Fruit fly (Drosophila melanogaster): ENCODE measurements around the gene Mst84B.

Gene Mst84B

DNA sequence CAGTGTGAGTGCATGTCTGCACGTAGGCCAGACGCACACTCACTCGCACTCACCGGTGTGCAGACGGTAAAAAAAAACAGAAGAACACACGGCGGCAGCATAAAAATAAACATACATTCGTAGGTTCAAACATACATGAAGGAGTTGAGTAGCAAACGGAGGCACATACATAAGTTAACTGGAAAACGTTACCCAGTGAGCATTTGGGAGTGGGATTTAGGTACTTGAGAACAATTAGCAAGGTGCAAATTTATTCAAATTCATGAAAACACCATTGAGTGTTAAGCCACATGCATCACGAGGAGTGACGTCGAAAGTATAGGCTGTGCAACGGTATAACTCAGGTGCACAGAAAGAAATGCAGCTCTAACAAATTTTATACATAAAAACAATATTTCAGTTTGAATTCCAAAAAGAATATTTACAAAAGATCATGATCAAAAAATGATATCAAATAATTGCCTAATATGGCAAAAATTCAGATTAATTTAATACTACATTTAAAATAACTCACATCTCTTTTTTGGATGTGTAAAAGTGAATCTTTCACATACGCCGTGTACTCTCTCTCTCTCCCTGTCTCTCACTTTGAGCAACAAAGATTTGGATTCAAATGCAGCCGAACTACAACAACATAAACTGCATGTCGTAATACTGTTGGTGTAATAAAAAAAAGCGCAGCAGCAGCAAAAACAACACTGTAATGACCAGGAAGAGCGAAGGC lies 46.8 kb downstream of the Mst84B start (continued):
- TF ChIP-seq CG6272 (GFP tag; IDR thresholded peaks at IDR 0.05) (peak; percentile 86), klu (GFP tag; IDR thresholded peaks at IDR 0.05) (no peak), salm (tag; optimal IDR thresholded peaks at IDR 0.05) (peak; percentile 90), CG7839 (tag; optimal IDR thresholded peaks at IDR 0.05) (peak; percentile 96), CG1602 (GFP tag; optimal IDR thresholded peaks at IDR 0.05) (peak; percentile 96), scrt (GFP tag; optimal IDR thresholded peaks at IDR 0.05) (peak; percentile 78), Optix (GFP tag; IDR thresholded peaks at IDR 0.05) (no peak), CG4360 (GFP tag; IDR thresholded peaks at IDR 0.05) (no peak), Mrtf (GFP tag; IDR thresholded peaks at IDR 0.05) (no peak), CrebB (tag; optimal IDR thresholded peaks at IDR 0.05) (peak; percentile 90), ttk (GFP tag; IDR thresholded peaks at IDR 0.05) (no peak), Doc3 (GFP tag; IDR thresholded peaks at IDR 0.05; ENCODE audit: partially characterized antibody) (no peak), pan (optimal IDR thresholded peaks at IDR 0.05) (no peak), pan (GFP tag; optimal IDR thresholded peaks at IDR 0.05 in 1 of 2, IDR thresholded peaks at IDR 0.05 in 1 of 2) (no peak), seq (GFP tag; IDR thresholded peaks at IDR 0.05) (no peak), CG8765 (GFP tag; IDR thresholded peaks at IDR 0.05) (no peak), Abd-B (GFP tag; optimal IDR thresholded peaks at IDR 0.05) (peak; percentile 92), Neu2 (GFP tag; optimal IDR thresholded peaks at IDR 0.05; ENCODE audit: borderline replicate concordance) (peak; percentile 76), hkb (optimal IDR thresholded peaks at IDR 0.05) (no peak), hkb (GFP tag; IDR thresholded peaks at IDR 0.05) (no peak), CG14050 (GFP tag; IDR thresholded peaks at IDR 0.05) (no peak), CG1832 (GFP tag; optimal IDR thresholded peaks at IDR 0.05) (no peak), Myb (GFP tag; optimal IDR thresholded peaks at IDR 0.05) (peak; percentile 43), CG12744 (GFP tag; optimal IDR thresholded peaks at IDR 0.05) (peak; percentile 82), pb (GFP tag; optimal IDR thresholded peaks at IDR 0.05) (peak; percentile 82), CG10543 (GFP tag; optimal IDR thresholded peaks at IDR 0.05) (no peak), Fer1 (GFP tag; optimal IDR thresholded peaks at IDR 0.05) (peak; percentile 63), CG17612 (GFP tag; IDR thresholded peaks at IDR 0.05) (no peak), org-1 (GFP tag; optimal IDR thresholded peaks at IDR 0.05) (peak; percentile 87), CG3065 (GFP tag; optimal IDR thresholded peaks at IDR 0.05) (peak; percentile 86), eyg (GFP tag; optimal IDR thresholded peaks at IDR 0.05) (peak; percentile 83), Hr51 (GFP tag; optimal IDR thresholded peaks at IDR 0.05) (peak; percentile 69 to 96), Gsc (GFP tag; IDR thresholded peaks at IDR 0.05) (no peak), zfh1 (GFP tag; IDR thresholded peaks at IDR 0.05) (no peak), CG15073 (GFP tag; optimal IDR thresholded peaks at IDR 0.05) (peak; percentile 80), trh (GFP tag; optimal IDR thresholded peaks at IDR 0.05) (peak; percentile 89), CG17385 (GFP tag; optimal IDR thresholded peaks at IDR 0.05) (peak; percentile 93), CG13287 (GFP tag; IDR thresholded peaks at IDR 0.05; ENCODE audit: partially characterized antibody) (no peak), CG16813 (GFP tag; IDR thresholded peaks at IDR 0.05; ENCODE audit: partially characterized antibody) (no peak), CG18262 (tag; optimal IDR thresholded peaks at IDR 0.05) (peak; percentile 99), CG13123 (GFP tag; optimal IDR thresholded peaks at IDR 0.05) (peak; percentile 93), pho (GFP tag; optimal IDR thresholded peaks at IDR 0.05) (peak; percentile 68), Oli (tag; optimal IDR thresholded peaks at IDR 0.05) (peak; percentile 97), zen (tag; optimal IDR thresholded peaks at IDR 0.05) (peak; percentile 98), ranshi (GFP tag; IDR thresholded peaks at IDR 0.05) (no peak), nmo (GFP tag; optimal IDR thresholded peaks at IDR 0.05) (peak; percentile 99), Elba2 (GFP tag; optimal IDR thresholded peaks at IDR 0.05) (peak; percentile 86), gsb (GFP tag; IDR thresholded peaks at IDR 0.05) (no peak), sens (GFP tag) (peak; percentile 100), Dip3 (GFP tag; optimal IDR thresholded peaks at IDR 0.05) (peak; percentile 44), CG16815 (GFP tag; optimal IDR thresholded peaks at IDR 0.05) (peak; percentile 92)

All from whole organism, embryonic.